Worm (Caenorhabditis elegans): ENCODE results near the gene dhhc-4.

Gene dhhc-4

DNA sequence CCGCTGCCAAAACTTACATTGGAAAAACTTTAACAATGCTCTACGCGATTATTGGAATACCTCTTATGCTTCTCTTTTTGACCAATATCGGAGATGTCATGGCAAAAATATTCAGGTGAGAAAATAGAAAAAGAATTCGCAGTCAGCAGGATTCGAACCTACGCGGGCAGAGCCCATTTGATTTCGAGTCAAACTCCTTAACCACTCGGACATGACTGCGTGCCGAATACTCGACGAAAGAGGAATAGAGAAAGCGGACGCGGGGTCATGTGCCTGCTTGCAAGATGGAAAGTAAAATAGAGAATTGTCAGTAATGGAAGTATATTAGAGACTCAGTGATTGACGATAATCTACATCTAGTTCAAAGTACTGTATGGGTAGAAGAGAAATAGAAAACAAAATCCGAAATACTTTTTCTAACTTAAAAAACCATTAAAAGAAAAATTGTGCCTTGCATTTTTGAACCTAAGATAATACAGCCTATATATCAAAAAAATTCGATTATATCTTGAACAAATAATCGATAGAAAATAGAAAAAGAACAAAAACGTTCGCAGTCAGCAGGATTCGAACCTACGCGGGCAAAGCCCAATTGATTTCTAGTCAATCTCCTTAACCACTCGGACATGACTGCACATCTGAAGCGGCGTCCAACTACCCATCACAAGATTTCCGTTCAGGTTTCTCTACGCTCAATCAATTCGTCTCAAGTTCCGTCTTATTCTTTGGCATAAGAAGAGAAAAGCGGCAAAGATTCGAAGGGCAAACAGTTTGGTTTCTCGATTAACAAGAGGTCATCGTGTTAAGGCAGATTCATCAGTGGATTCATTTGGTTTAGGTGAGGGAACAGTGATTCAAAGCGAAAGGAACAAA, 5.9 kb downstream of the dhhc-4 start (continued):
- TF ChIP-seq ama-1 (optimal IDR thresholded peaks at IDR 0.05): no peak
- TF ChIP-seq egl-43 (GFP tag; IDR thresholded peaks at IDR 0.05): peak; percentile 94
- peak; percentile 71 for TF ChIP-seq zfp-3 (GFP tag; conservative IDR thresholded peaks at IDR 0.05)
- TF ChIP-seq ZK337.2 (GFP tag; IDR thresholded peaks at IDR 0.05): peak; percentile 85
- peak; percentile 76 for TF ChIP-seq ctbp-1 (GFP tag; IDR thresholded peaks at IDR 0.05)
- TF ChIP-seq sdz-12 (GFP tag; optimal IDR thresholded peaks at IDR 0.05): peak; percentile 39
- no peak for TF ChIP-seq set-16 (GFP tag; IDR thresholded peaks at IDR 0.05)
- no peak for TF ChIP-seq D1046.2 (GFP tag; IDR thresholded peaks at IDR 0.05)
- TF ChIP-seq zip-11 (GFP tag; IDR thresholded peaks at IDR 0.05): 0 out of 2 replicates have a peak, but pooled peaks have one; percentile 5
- TF ChIP-seq dve-1 (tag; optimal IDR thresholded peaks at IDR 0.05; ENCODE audit: insufficient read depth): peak; percentile 17
- peak; percentile 64; the same call in 1 of the 2 replicates for TF ChIP-seq F26F4.8 (GFP tag; conservative IDR thresholded peaks at IDR 0.05)
- TF ChIP-seq mxl-3 (GFP tag; optimal IDR thresholded peaks at IDR 0.05): peak; percentile 52
- TF ChIP-seq nhr-111 (GFP tag; optimal IDR thresholded peaks at IDR 0.05): peak; percentile 48
- TF ChIP-seq tag-97 (GFP tag; IDR thresholded peaks at IDR 0.05): no peak
- TF ChIP-seq rbr-2 (tag; optimal IDR thresholded peaks at IDR 0.05): peak; percentile 73
- no peak for TF ChIP-seq ces-1 (GFP tag; optimal IDR thresholded peaks at IDR 0.05)
- TF ChIP-seq Y105C5A.15 (GFP tag; IDR thresholded peaks at IDR 0.05): peak; percentile 92
- peak in 1 of 2 experiments; percentile 49 for TF ChIP-seq lsy-2 (tag; optimal IDR thresholded peaks at IDR 0.05)
- TF ChIP-seq Y5F2A.4 (GFP tag; optimal IDR thresholded peaks at IDR 0.05): peak; percentile 32
- TF ChIP-seq Y48G9A.11 (GFP tag; IDR thresholded peaks at IDR 0.05): peak; percentile 65; the same call in 1 of the 2 replicates
- no peak for TF ChIP-seq lir-3 (tag; optimal IDR thresholded peaks at IDR 0.05)
- TF ChIP-seq attf-4 (tag; optimal IDR thresholded peaks at IDR 0.05): no peak
- no peak for TF ChIP-seq lin-15B (tag; optimal IDR thresholded peaks at IDR 0.05)
- TF ChIP-seq ceh-44 (GFP tag; IDR thresholded peaks at IDR 0.05): peak; percentile 82
- no peak for TF ChIP-seq F10B5.3 (tag; optimal IDR thresholded peaks at IDR 0.05)
- peak; percentile 68 for TF ChIP-seq mep-1 (tag; optimal IDR thresholded peaks at IDR 0.05)
- no peak for TF ChIP-seq zag-1 (tag; optimal IDR thresholded peaks at IDR 0.05)
- TF ChIP-seq nhr-11 (tag; optimal IDR thresholded peaks at IDR 0.05): peak; percentile 5
- peak; percentile 67; the same call in 1 of the 2 replicates for TF ChIP-seq nhr-42 (GFP tag; IDR thresholded peaks at IDR 0.05)
- peak; percentile 89 for TF ChIP-seq madf-9 (GFP tag; conservative IDR thresholded peaks at IDR 0.05)
- TF ChIP-seq hmg-1.1 (GFP tag; IDR thresholded peaks at IDR 0.05): peak; percentile 85
- peak; percentile 76 for TF ChIP-seq mdt-29 (GFP tag; IDR thresholded peaks at IDR 0.05)
- TF ChIP-seq nhr-76 (tag; optimal IDR thresholded peaks at IDR 0.05): no peak
- TF ChIP-seq snpc-1.2 (GFP tag; IDR thresholded peaks at IDR 0.05): peak; percentile 60; the same call in 1 of the 2 replicates
- TF ChIP-seq unc-130 (GFP tag; optimal IDR thresholded peaks at IDR 0.05): peak; percentile 36
- TF ChIP-seq ztf-7 (tag; optimal IDR thresholded peaks at IDR 0.05): no peak
- TF ChIP-seq ztf-11 (tag; optimal IDR thresholded peaks at IDR 0.05): no peak
- peak; percentile 67 for TF ChIP-seq lin-1 (GFP tag; IDR thresholded peaks at IDR 0.05)
- TF ChIP-seq nhr-28 (tag; optimal IDR thresholded peaks at IDR 0.05): no peak
- TF ChIP-seq lim-7 (GFP tag; IDR thresholded peaks at IDR 0.05): peak; percentile 96
- no peak for TF ChIP-seq egl-27 (tag; optimal IDR thresholded peaks at IDR 0.05)
- TF ChIP-seq T20F7.1 (GFP tag; optimal IDR thresholded peaks at IDR 0.05): peak; percentile 37
- TF ChIP-seq zip-2 (tag; optimal IDR thresholded peaks at IDR 0.05): peak; percentile 5
- peak; percentile 46 for TF ChIP-seq F49E8.2 (tag; optimal IDR thresholded peaks at IDR 0.05; ENCODE audit: borderline replicate concordance)
- peak; percentile 81 for TF ChIP-seq ceh-20 (GFP tag; IDR thresholded peaks at IDR 0.05)
- TF ChIP-seq unc-62 (GFP tag; optimal IDR thresholded peaks at IDR 0.05 in 1 of 2): peak in 1 of 2 experiments; percentile 96
- no peak for TF ChIP-seq unc-62 (tag; optimal IDR thresholded peaks at IDR 0.05)
- TF ChIP-seq dmd-9 (GFP tag; IDR thresholded peaks at IDR 0.05): peak; percentile 86
- no peak for TF ChIP-seq pqm-1 (tag; optimal IDR thresholded peaks at IDR 0.05)
- peak; percentile 17 for TF ChIP-seq nhr-102 (tag; optimal IDR thresholded peaks at IDR 0.05)
